Worm (Caenorhabditis elegans): ENCODE data around the gene F16G10.2.

- TF ChIP-seq nhr-25 (tag; optimal IDR thresholded peaks at IDR 0.05) (no peak), aly-2 (tag; optimal IDR thresholded peaks at IDR 0.05) (no peak), lin-13 (GFP tag; optimal IDR thresholded peaks at IDR 0.05) (no peak), egl-27 (tag; optimal IDR thresholded peaks at IDR 0.05) (no peak), sem-4 (tag; optimal IDR thresholded peaks at IDR 0.05) (no peak)
Observed at ce11 chrII:2390884-2391283, 15.8 kb downstream of the F16G10.2 start, which contains the start of gene F16G10.10.
